Worm (Caenorhabditis elegans) whole organism, mixed stage, embryonic: ENCODE data around the gene Y43F8B.17.
A peak's percentile ranks its signal among the peaks of the same experiment; 100 is the strongest.

ENCODE experiments used
- M03D4.4 ChIP-seq: sonication (generic microtip); optimal IDR thresholded peaks from 2 replicates; lab custom pipeline; 2017; ENCODE audit warnings: mild to moderate bottlenecking, missing genetic modification characterization, missing compliant biosample characterization
- bed-3 ChIP-seq: fragments of 200-800 bp; sonication (Bioruptor generic); optimal IDR thresholded peaks from 3 replicates; lab custom pipeline; 2018; ENCODE audit warnings: mild to moderate bottlenecking, missing genetic modification characterization, moderate library complexity, missing compliant biosample characterization
- blmp-1 ChIP-seq: fragments of 150-350 bp; optimal IDR thresholded peaks from 2 replicates; lab custom pipeline; 2014; ENCODE audit warnings: missing biosample characterization, missing genetic modification characterization
- ceh-39 ChIP-seq: fragments of 150-350 bp; optimal IDR thresholded peaks from 2 replicates; lab custom pipeline; 2014; ENCODE audit warnings: missing biosample characterization, missing genetic modification characterization
- ceh-43 ChIP-seq: fragments of 200-800 bp; sonication (Bioruptor generic); optimal IDR thresholded peaks from 2 replicates; lab custom pipeline; 2018; ENCODE audit warnings: mild to moderate bottlenecking, missing genetic modification characterization, moderate library complexity, missing compliant biosample characterization
- ceh-83 ChIP-seq: fragments of 200-800 bp; sonication (Bioruptor generic); optimal IDR thresholded peaks from 2 replicates; lab custom pipeline; 2018; ENCODE audit warnings: mild to moderate bottlenecking, missing genetic modification characterization, missing compliant biosample characterization
- ces-1 ChIP-seq: fragments of 150-350 bp; optimal IDR thresholded peaks from 2 replicates; lab custom pipeline; 2014; ENCODE audit warnings: missing biosample characterization, missing genetic modification reagents, missing genetic modification characterization
- cnd-1 ChIP-seq: fragments of 200-800 bp; sonication (Bioruptor generic); optimal IDR thresholded peaks from 2 replicates; lab custom pipeline; 2018; ENCODE audit warnings: mild to moderate bottlenecking, missing genetic modification characterization, missing compliant biosample characterization
- drap-1 ChIP-seq: fragments of 200-800 bp; sonication (Bioruptor generic); optimal IDR thresholded peaks from 3 replicates; lab custom pipeline; 2018; ENCODE audit warnings: mild to moderate bottlenecking, missing genetic modification characterization, missing compliant biosample characterization
- elt-1 ChIP-seq: sonication (generic microtip); optimal IDR thresholded peaks from 2 replicates; lab custom pipeline; 2017; ENCODE audit warnings: missing genetic modification characterization, mild to moderate bottlenecking, missing compliant biosample characterization, antibody characterized with exemption, moderate library complexity, borderline replicate concordance; ENCODE audit not compliant: insufficient read depth
- elt-3 ChIP-seq: fragments of 150-350 bp; optimal IDR thresholded peaks from 2 replicates; lab custom pipeline; 2014; ENCODE audit warnings: missing biosample characterization, missing genetic modification characterization
- flh-1 ChIP-seq: fragments of 200-800 bp; sonication (Bioruptor generic); optimal IDR thresholded peaks from 2 replicates; lab custom pipeline; 2018; ENCODE audit warnings: mild to moderate bottlenecking, missing genetic modification characterization, moderate library complexity, missing compliant biosample characterization
- ham-2 ChIP-seq: fragments of 200-800 bp; sonication (Bioruptor generic); optimal IDR thresholded peaks from 2 replicates; lab custom pipeline; 2018; ENCODE audit warnings: mild to moderate bottlenecking, missing genetic modification characterization, missing compliant biosample characterization
- hlh-1 ChIP-seq: fragments of 150-350 bp; optimal IDR thresholded peaks from 2 replicates; lab custom pipeline; 2014; ENCODE audit warnings: missing biosample characterization, missing genetic modification reagents, missing genetic modification characterization
- lin-13 ChIP-seq: fragments of 150-350 bp; optimal IDR thresholded peaks from 2 replicates; lab custom pipeline; 2014; ENCODE audit warnings: missing biosample characterization, missing genetic modification characterization
- lin-32 ChIP-seq: fragments of 200-800 bp; sonication (Bioruptor generic); optimal IDR thresholded peaks from 2 replicates; lab custom pipeline; 2018; ENCODE audit warnings: mild to moderate bottlenecking, missing genetic modification characterization, missing compliant biosample characterization
- lsy-2 ChIP-seq: fragments of 150-350 bp; optimal IDR thresholded peaks from 2 replicates; lab custom pipeline; 2014; ENCODE audit warnings: missing biosample characterization, missing genetic modification characterization
- mab-5 ChIP-seq: fragments of 150-350 bp; optimal IDR thresholded peaks from 2 replicates; lab custom pipeline; 2014; ENCODE audit warnings: missing biosample characterization, missing genetic modification characterization
- mep-1 ChIP-seq: fragments of 150-350 bp; optimal IDR thresholded peaks from 2 replicates; lab custom pipeline; 2017; ENCODE audit warnings: missing biosample characterization, missing genetic modification reagents, missing genetic modification characterization, inconsistent platforms
- mls-2 ChIP-seq: sonication (generic microtip); optimal IDR thresholded peaks from 2 replicates; lab custom pipeline; 2016; ENCODE audit warnings: mild to moderate bottlenecking, missing genetic modification characterization, moderate library complexity, missing compliant biosample characterization
- nhr-12 ChIP-seq: fragments of 150-350 bp; optimal IDR thresholded peaks from 2 replicates; lab custom pipeline; 2014; ENCODE audit warnings: missing biosample characterization, missing genetic modification characterization
- nhr-2 ChIP-seq: fragments of 150-350 bp; optimal IDR thresholded peaks from 2 replicates; lab custom pipeline; 2014; ENCODE audit warnings: missing biosample characterization, missing genetic modification characterization
- nhr-237 ChIP-seq: fragments of 150-350 bp; optimal IDR thresholded peaks from 2 replicates; lab custom pipeline; 2014; ENCODE audit warnings: missing biosample characterization, missing genetic modification characterization
- nhr-28 ChIP-seq: fragments of 150-350 bp; optimal IDR thresholded peaks from 2 replicates; lab custom pipeline; 2014; ENCODE audit warnings: missing biosample characterization, missing genetic modification characterization
- nhr-76 ChIP-seq: sonication (generic microtip); optimal IDR thresholded peaks from 2 replicates; lab custom pipeline; 2017; ENCODE audit warnings: missing biosample characterization, missing genetic modification characterization
- pha-4 ChIP-seq: fragments of 150-350 bp; optimal IDR thresholded peaks from 2 replicates; lab custom pipeline; 2018; ENCODE audit warnings: missing biosample characterization, missing genetic modification reagents, missing genetic modification characterization
- sem-2 ChIP-seq: fragments of 200-800 bp; sonication (Bioruptor generic); optimal IDR thresholded peaks from 2 replicates; lab custom pipeline; 2018; ENCODE audit warnings: mild to moderate bottlenecking, missing genetic modification characterization, missing compliant biosample characterization
- snpc-4 ChIP-seq: fragments of 150-350 bp; optimal IDR thresholded peaks from 2 replicates; lab custom pipeline; 2014; ENCODE audit warnings: missing biosample characterization, missing genetic modification characterization
- sptf-1 ChIP-seq: sonication (generic microtip); optimal IDR thresholded peaks from 2 replicates; lab custom pipeline; 2017; ENCODE audit warnings: mild to moderate bottlenecking, missing genetic modification characterization, moderate library complexity, missing compliant biosample characterization
- tbx-8 ChIP-seq: fragments of 200-800 bp; sonication (Bioruptor generic); optimal IDR thresholded peaks from 2 replicates; lab custom pipeline; 2018; ENCODE audit warnings: mild to moderate bottlenecking, missing genetic modification characterization, moderate library complexity, missing compliant biosample characterization
- unc-120 ChIP-seq: sonication (generic microtip); optimal IDR thresholded peaks from 2 replicates; lab custom pipeline; 2017; ENCODE audit warnings: missing genetic modification characterization, missing compliant biosample characterization; ENCODE audit not compliant: poor library complexity, severe bottlenecking
- unc-39 ChIP-seq: fragments of 150-350 bp; optimal IDR thresholded peaks from 2 replicates; lab custom pipeline; 2014; ENCODE audit warnings: missing biosample characterization, missing genetic modification characterization
- unc-62 ChIP-seq: fragments of 150-350 bp; optimal IDR thresholded peaks from 2 replicates; lab custom pipeline; 2014; ENCODE audit warnings: missing biosample characterization, missing genetic modification reagents, missing genetic modification characterization
- zip-8 ChIP-seq: fragments of 150-350 bp; optimal IDR thresholded peaks from 2 replicates; lab custom pipeline; 2014; ENCODE audit warnings: missing biosample characterization, missing genetic modification characterization
- ztf-11 ChIP-seq: fragments of 150-350 bp; optimal IDR thresholded peaks from 2 replicates; lab custom pipeline; 2014; ENCODE audit warnings: missing biosample characterization, missing genetic modification characterization

Y43F8B.17 gene

DNA sequence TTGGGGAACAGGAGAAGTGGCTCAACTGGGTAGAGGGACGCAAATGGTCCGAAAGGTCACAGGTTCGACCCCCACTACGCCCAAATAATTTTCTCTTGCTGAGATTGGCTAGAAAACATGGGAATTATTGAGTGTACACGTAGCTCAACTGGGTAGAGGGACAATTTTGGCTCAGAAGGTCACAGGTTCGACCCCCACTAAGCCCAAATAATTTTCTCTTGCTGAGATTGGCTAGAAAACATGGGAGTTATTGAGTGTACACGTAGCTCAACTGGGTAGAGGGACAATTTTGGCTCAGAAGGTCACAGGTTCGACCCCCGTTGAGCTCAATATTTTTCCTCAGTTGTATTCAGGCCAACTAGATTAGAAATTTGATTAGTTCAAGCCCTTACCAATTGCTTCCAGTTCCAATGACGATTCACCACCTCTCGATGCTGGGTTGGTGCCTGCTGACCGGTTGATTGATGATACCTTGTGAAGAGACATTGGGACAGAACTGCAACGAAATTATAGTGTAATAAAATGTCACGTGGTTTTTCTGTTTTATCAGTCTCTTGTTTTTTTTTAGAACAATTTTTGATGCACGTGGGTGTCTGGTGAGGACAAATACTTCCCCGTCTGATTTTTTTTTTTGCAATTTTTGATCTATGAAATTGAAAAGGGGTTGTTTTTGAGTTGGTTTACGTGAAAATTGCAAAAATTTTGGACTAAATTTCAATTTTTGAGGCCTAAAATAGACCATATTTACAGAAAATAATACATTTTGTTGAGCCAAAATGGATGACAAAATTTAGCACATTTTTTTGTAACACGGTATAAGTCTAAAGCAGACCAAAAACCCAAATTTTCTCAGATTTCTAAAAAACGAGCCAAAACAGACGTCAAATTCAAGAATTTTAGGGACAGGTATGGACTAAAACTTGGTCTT lies 37.1 kb downstream of the Y43F8B.17 start:
- TF ChIP-seq zip-8 (tag; lab: Kevin White, UChicago) (no peak), drap-1 (GFP tag; lab: Kevin White, UChicago) (peak; percentile 42), nhr-2 (peak; percentile 2)

ce11 chrV:19522551-19523137 lies 38.1 kb downstream of the Y43F8B.17 start:
- TF ChIP-seq drap-1 (GFP tag; lab: Kevin White, UChicago), result peak; percentile 94
- TF ChIP-seq nhr-2, result peak; percentile 93
- peak; percentile 92 for TF ChIP-seq ceh-83 (GFP tag; lab: Kevin White, UChicago)
- TF ChIP-seq mls-2 (tag; lab: Kevin White, UChicago), result peak; percentile 88
- peak; percentile 75 for TF ChIP-seq ceh-43 (GFP tag; lab: Kevin White, UChicago)
- peak; percentile 69 for TF ChIP-seq lsy-2 (tag; lab: Kevin White, UChicago)
- peak; percentile 31 for TF ChIP-seq hlh-1 (tag; lab: Kevin White, UChicago)
- no peak for TF ChIP-seq nhr-76 (tag; lab: Kevin White, UChicago)
- TF ChIP-seq lin-32 (GFP tag; lab: Kevin White, UChicago), result peak; percentile 58
- peak; percentile 94 for TF ChIP-seq zip-8 (tag; lab: Kevin White, UChicago)
- TF ChIP-seq ces-1 (GFP tag; lab: Kevin White, UChicago), result peak; percentile 82
- no peak for TF ChIP-seq nhr-28 (tag; lab: Kevin White, UChicago)
- TF ChIP-seq tbx-8 (GFP tag; lab: Kevin White, UChicago), result peak; percentile 26
- peak; percentile 25 for TF ChIP-seq blmp-1 (tag; lab: Kevin White, UChicago)
- no peak for TF ChIP-seq ham-2 (GFP tag; lab: Kevin White, UChicago)
- TF ChIP-seq M03D4.4 (tag; lab: Kevin White, UChicago), result peak; percentile 70
- peak; percentile 89 for TF ChIP-seq cnd-1
- TF ChIP-seq lin-13, result peak; percentile 83
- TF ChIP-seq snpc-4 (tag; lab: Kevin White, UChicago), result no peak
- TF ChIP-seq ceh-39 (tag; lab: Kevin White, UChicago), result peak; percentile 87
- peak; percentile 85 for TF ChIP-seq ztf-11 (tag; lab: Kevin White, UChicago)
- peak; percentile 10 for TF ChIP-seq pha-4 (tag; lab: Kevin White, UChicago)
- peak; percentile 68 for TF ChIP-seq sem-2 (GFP tag; lab: Kevin White, UChicago)
- TF ChIP-seq sptf-1, result peak; percentile 78
- TF ChIP-seq unc-62 (GFP tag; lab: Kevin White, UChicago), result peak; percentile 99
- TF ChIP-seq nhr-237 (tag; lab: Kevin White, UChicago), result peak; percentile 45
- peak; percentile 72 for TF ChIP-seq unc-120
- peak; percentile 86 for TF ChIP-seq nhr-12 (tag; lab: Kevin White, UChicago)
- peak; percentile 72 for TF ChIP-seq mep-1 (tag; lab: Kevin White, UChicago)
- no peak for TF ChIP-seq bed-3 (GFP tag; lab: Kevin White, UChicago)
- peak; percentile 81 for TF ChIP-seq mab-5 (tag; lab: Kevin White, UChicago)
- peak; percentile 82 for TF ChIP-seq elt-3 (tag; lab: Kevin White, UChicago)
- TF ChIP-seq elt-1, result peak; percentile 74
- TF ChIP-seq flh-1 (GFP tag; lab: Kevin White, UChicago), result peak; percentile 28
- TF ChIP-seq unc-39, result peak; percentile 90

DNA sequence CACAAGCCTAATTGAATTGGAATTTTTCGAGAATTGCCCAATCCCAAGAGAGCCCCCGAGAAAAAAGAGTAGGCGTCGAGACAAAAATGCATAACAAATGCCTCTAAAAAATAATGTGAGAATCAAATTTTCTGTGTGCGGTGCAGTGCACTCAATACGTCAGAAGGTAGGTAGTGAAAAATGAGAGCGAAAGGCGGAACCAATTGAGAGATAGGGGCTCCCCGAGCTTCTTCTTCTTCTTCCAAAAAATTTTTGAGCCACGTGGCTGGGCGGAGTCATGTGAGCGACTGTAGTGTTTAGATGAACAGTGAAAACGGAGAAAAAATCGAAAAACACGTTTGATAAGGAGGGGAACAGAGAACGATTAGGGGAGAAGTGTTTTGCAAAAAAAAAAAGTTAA lies 40.0 kb downstream of the Y43F8B.17 start:
- TF ChIP-seq elt-3 (tag; lab: Kevin White, UChicago) (no peak), ces-1 (GFP tag; lab: Kevin White, UChicago) (peak; percentile 17)
